Fruit fly (Drosophila melanogaster): ENCODE measurements around the gene CG12237.
A peak's percentile ranks its signal among the peaks of the same experiment; 100 is the strongest.

dm6 chrX:19662583-19663195, 20.0 kb upstream of the CG12237 start:
- TF ChIP-seq Dll (GFP tag; IDR thresholded peaks at IDR 0.05; ENCODE audit: partially characterized antibody) (0 out of 4 replicates have a peak, but pooled peaks have one; percentile 18), CG14050 (GFP tag; IDR thresholded peaks at IDR 0.05) (no peak), CG10209 (GFP tag; optimal IDR thresholded peaks at IDR 0.05) (no peak), ase (GFP tag; IDR thresholded peaks at IDR 0.05) (no peak)

Measured in whole organism, embryonic.